Worm (Caenorhabditis elegans) whole organism, L3 larva: ENCODE measurements around the gene sre-34.

Experiments used
- R02D3.7 ChIP-seq: fragments of 150-350 bp; optimal IDR thresholded peaks from 2 replicates; lab custom pipeline; 2014; ENCODE audit warnings: missing biosample characterization, missing genetic modification characterization
- ZK546.5 ChIP-seq: sonication (generic microtip); optimal IDR thresholded peaks from 2 replicates; lab custom pipeline; 2017; ENCODE audit warnings: missing biosample characterization, missing genetic modification characterization
- ama-1 ChIP-seq: fragments of 150-350 bp; optimal IDR thresholded peaks from 2 replicates; lab custom pipeline; 2018
- ceh-28 ChIP-seq: fragments of 150-350 bp; optimal IDR thresholded peaks from 2 replicates; lab custom pipeline; 2014; ENCODE audit warnings: missing biosample characterization, missing genetic modification reagents, missing genetic modification characterization
- ceh-9 ChIP-seq: sonication (generic microtip); optimal IDR thresholded peaks from 2 replicates; lab custom pipeline; 2018; ENCODE audit warnings: missing biosample characterization, missing genetic modification characterization
- daf-12 ChIP-seq: fragments of 150-350 bp; optimal IDR thresholded peaks from 2 replicates; lab custom pipeline; 2014; ENCODE audit warnings: missing biosample characterization, missing genetic modification reagents, missing genetic modification characterization
- egl-27 ChIP-seq: sonication (generic microtip); optimal IDR thresholded peaks from 4 replicates; lab custom pipeline; 2017; ENCODE audit warnings: missing biosample characterization, missing genetic modification reagents, missing genetic modification characterization
- egl-5 ChIP-seq: fragments of 150-350 bp; optimal IDR thresholded peaks from 2 replicates; lab custom pipeline; 2017; ENCODE audit warnings: missing biosample characterization, missing genetic modification reagents, missing genetic modification characterization, inconsistent platforms
- elt-1 ChIP-seq: fragments of 150-350 bp; optimal IDR thresholded peaks from 2 replicates; lab custom pipeline; 2014; ENCODE audit warnings: missing biosample characterization, missing genetic modification characterization
- elt-3 ChIP-seq, 3 experiments: fragments of 150-350 bp in 1 of 3; sonication (generic microtip) in 2 of 3; optimal IDR thresholded peaks; 2 replicates in 2 of 3; 4 replicates in 1 of 3; lab custom pipeline; 2014 to 2017; ENCODE audit warnings: missing biosample characterization in 3 of 3, missing genetic modification characterization in 3 of 3
- eor-1 ChIP-seq, 2 experiments: fragments of 150-350 bp; optimal IDR thresholded peaks; 2 replicates each; lab custom pipeline; 2014 to 2018; ENCODE audit warnings: missing biosample characterization in 2 of 2, missing genetic modification characterization in 2 of 2
- fkh-10 ChIP-seq: sonication (generic microtip); optimal IDR thresholded peaks from 2 replicates; lab custom pipeline; 2017; ENCODE audit warnings: missing biosample characterization, missing genetic modification reagents, missing genetic modification characterization
- fkh-2 ChIP-seq: fragments of 150-350 bp; optimal IDR thresholded peaks from 2 replicates; lab custom pipeline; 2014; ENCODE audit warnings: missing biosample characterization, missing genetic modification reagents, missing genetic modification characterization
- fos-1 ChIP-seq: fragments of 150-350 bp; optimal IDR thresholded peaks from 2 replicates; lab custom pipeline; 2014; ENCODE audit warnings: missing biosample characterization, missing genetic modification characterization
- hmg-11 ChIP-seq: sonication (generic microtip); optimal IDR thresholded peaks from 2 replicates; lab custom pipeline; 2016; ENCODE audit warnings: missing genetic modification characterization, missing compliant biosample characterization
- jun-1 ChIP-seq: fragments of 150-350 bp; optimal IDR thresholded peaks from 2 replicates; lab custom pipeline; 2014; ENCODE audit warnings: missing biosample characterization, missing genetic modification reagents, missing genetic modification characterization
- lin-15B ChIP-seq: fragments of 150-350 bp; optimal IDR thresholded peaks from 2 replicates; lab custom pipeline; 2014; ENCODE audit warnings: missing biosample characterization, missing genetic modification characterization
- lin-39 ChIP-seq: fragments of 150-350 bp; optimal IDR thresholded peaks from 2 replicates; lab custom pipeline; 2018; ENCODE audit warnings: missing biosample characterization, missing genetic modification reagents, missing genetic modification characterization
- lsy-12 ChIP-seq: sonication (generic microtip); optimal IDR thresholded peaks from 2 replicates; lab custom pipeline; 2016; ENCODE audit warnings: mild to moderate bottlenecking, missing genetic modification characterization, missing compliant biosample characterization
- mml-1 ChIP-seq: fragments of 150-350 bp; sonication (generic microtip); optimal IDR thresholded peaks from 3 replicates; lab custom pipeline; 2014; ENCODE audit warnings: missing biosample characterization, missing genetic modification characterization
- nfya-1 ChIP-seq: sonication (generic microtip); optimal IDR thresholded peaks from 2 replicates; lab custom pipeline; 2017; ENCODE audit warnings: missing genetic modification characterization, mild to moderate bottlenecking, missing compliant biosample characterization, antibody characterized with exemption, moderate library complexity; ENCODE audit not compliant: insufficient read depth
- nhr-11 ChIP-seq: fragments of 150-350 bp; optimal IDR thresholded peaks from 2 replicates; lab custom pipeline; 2014; ENCODE audit warnings: missing biosample characterization, missing genetic modification characterization
- nhr-12 ChIP-seq: fragments of 150-350 bp; optimal IDR thresholded peaks from 2 replicates; lab custom pipeline; 2014; ENCODE audit warnings: missing biosample characterization, missing genetic modification characterization
- nhr-23 ChIP-seq: fragments of 150-350 bp; optimal IDR thresholded peaks from 2 replicates; lab custom pipeline; 2014; ENCODE audit warnings: missing biosample characterization, missing genetic modification reagents, missing genetic modification characterization
- nhr-237 ChIP-seq: fragments of 150-350 bp; optimal IDR thresholded peaks from 2 replicates; lab custom pipeline; 2014; ENCODE audit warnings: missing biosample characterization, missing genetic modification characterization
- nhr-28 ChIP-seq: fragments of 150-350 bp; optimal IDR thresholded peaks from 2 replicates; lab custom pipeline; 2014; ENCODE audit warnings: missing biosample characterization, missing genetic modification characterization
- nhr-76 ChIP-seq: fragments of 150-350 bp; sonication (generic microtip); optimal IDR thresholded peaks from 5 replicates; lab custom pipeline; 2014; ENCODE audit warnings: missing biosample characterization, missing genetic modification characterization
- nhr-77 ChIP-seq: fragments of 150-350 bp; optimal IDR thresholded peaks from 2 replicates; lab custom pipeline; 2014; ENCODE audit warnings: missing biosample characterization, missing genetic modification characterization
- pha-4 ChIP-seq: fragments of 150-350 bp; optimal IDR thresholded peaks from 2 replicates; lab custom pipeline; 2014; ENCODE audit warnings: missing biosample characterization, missing genetic modification reagents, missing genetic modification characterization
- pqm-1 ChIP-seq: fragments of 150-350 bp; optimal IDR thresholded peaks from 2 replicates; lab custom pipeline; 2017; ENCODE audit warnings: missing biosample characterization, missing genetic modification characterization, inconsistent platforms
- sea-2 ChIP-seq: fragments of 150-350 bp; sonication (generic microtip); optimal IDR thresholded peaks from 4 replicates; lab custom pipeline; 2014; ENCODE audit warnings: missing biosample characterization, missing genetic modification reagents, missing genetic modification characterization
- skn-1 ChIP-seq: fragments of 150-350 bp; optimal IDR thresholded peaks from 2 replicates; lab custom pipeline; 2014; ENCODE audit warnings: missing biosample characterization, missing genetic modification characterization
- snpc-4 ChIP-seq: fragments of 150-350 bp; optimal IDR thresholded peaks from 2 replicates; lab custom pipeline; 2014; ENCODE audit warnings: missing biosample characterization, missing genetic modification characterization
- tbx-2 ChIP-seq: sonication (generic microtip); optimal IDR thresholded peaks from 2 replicates; lab custom pipeline; 2016; ENCODE audit warnings: mild to moderate bottlenecking, missing genetic modification characterization, missing compliant biosample characterization
- unc-62 ChIP-seq: fragments of 150-350 bp; sonication (generic microtip); optimal IDR thresholded peaks from 4 replicates; lab custom pipeline; 2014; ENCODE audit warnings: missing biosample characterization, missing genetic modification reagents, missing genetic modification characterization
- zag-1 ChIP-seq: fragments of 150-350 bp; optimal IDR thresholded peaks from 2 replicates; lab custom pipeline; 2014; ENCODE audit warnings: missing biosample characterization, missing genetic modification characterization

sre-34 gene

DNA sequence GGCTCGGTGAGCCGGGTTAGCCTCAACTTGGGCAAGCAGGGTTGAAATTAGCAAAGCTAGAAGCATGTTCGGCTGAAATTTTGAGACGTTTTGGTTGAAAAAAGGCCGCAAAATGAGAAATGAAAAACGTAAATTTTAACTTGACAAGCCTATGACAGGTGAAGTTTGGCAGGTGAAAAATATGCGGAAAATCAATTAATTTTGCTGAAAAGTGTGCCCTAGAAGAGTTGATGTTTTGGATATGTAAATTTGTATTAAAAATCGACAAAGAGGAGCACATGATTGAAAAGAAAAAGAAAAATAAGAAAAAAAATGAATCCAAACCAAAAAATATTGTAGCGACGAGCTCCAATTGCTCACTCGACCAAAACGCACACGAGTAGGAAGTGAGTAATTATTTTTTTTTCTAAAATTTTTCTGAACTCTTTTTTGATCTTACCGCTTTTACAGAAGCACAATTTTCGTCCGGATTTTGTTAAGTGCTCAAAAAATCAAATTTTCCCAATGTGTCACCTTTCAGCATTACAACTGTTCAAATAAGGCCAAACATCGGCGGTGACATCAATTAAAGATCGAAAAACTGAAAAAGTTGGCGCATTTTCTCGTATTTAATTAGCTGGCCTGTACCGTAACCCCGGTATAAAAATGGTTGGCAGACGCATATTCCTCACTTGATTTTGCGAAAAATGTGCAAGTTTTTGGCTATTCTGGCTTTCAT lies 21.3 kb downstream of the sre-34 start, which contains the start of the genes F15A4.5 and phat-8:
TSS of gene F15A4.5 (minus strand) at position 101 of the 718 bp plus-strand sequence.
TSS of gene phat-8 (plus strand) at position 668 of the 718 bp plus-strand sequence.
- no peak for TF ChIP-seq hmg-11 (tag; lab: Kevin White, UChicago)
- no peak for TF ChIP-seq nfya-1 (tag; lab: Kevin White, UChicago)
- TF ChIP-seq nhr-28, result no peak
- no peak for TF ChIP-seq ZK546.5 (tag; lab: Kevin White, UChicago)
- no peak for TF ChIP-seq pha-4
- no peak for TF ChIP-seq jun-1 (tag; lab: Kevin White, UChicago)
- no peak for TF ChIP-seq zag-1
- no peak for TF ChIP-seq skn-1 (tag; lab: Kevin White, UChicago)
- TF ChIP-seq daf-12 (tag; lab: Kevin White, UChicago), result no peak
- no peak for TF ChIP-seq fos-1 (tag; lab: Kevin White, UChicago)
- no peak for TF ChIP-seq eor-1 (tag; optimal IDR thresholded peaks at IDR 0.05; lab: Kevin White, UChicago)
- TF ChIP-seq nhr-23, result no peak
- no peak for TF ChIP-seq fkh-2 (tag; lab: Kevin White, UChicago)
- no peak for TF ChIP-seq egl-27
- TF ChIP-seq tbx-2, result no peak
- TF ChIP-seq R02D3.7 (tag; lab: Kevin White, UChicago), result no peak
- TF ChIP-seq ceh-28 (tag; lab: Kevin White, UChicago), result no peak
- TF ChIP-seq nhr-237 (tag; lab: Kevin White, UChicago), result no peak
- TF ChIP-seq sea-2 (GFP tag; lab: Kevin White, UChicago), result no peak
- TF ChIP-seq, all 47 proteins: peak for 0

DNA sequence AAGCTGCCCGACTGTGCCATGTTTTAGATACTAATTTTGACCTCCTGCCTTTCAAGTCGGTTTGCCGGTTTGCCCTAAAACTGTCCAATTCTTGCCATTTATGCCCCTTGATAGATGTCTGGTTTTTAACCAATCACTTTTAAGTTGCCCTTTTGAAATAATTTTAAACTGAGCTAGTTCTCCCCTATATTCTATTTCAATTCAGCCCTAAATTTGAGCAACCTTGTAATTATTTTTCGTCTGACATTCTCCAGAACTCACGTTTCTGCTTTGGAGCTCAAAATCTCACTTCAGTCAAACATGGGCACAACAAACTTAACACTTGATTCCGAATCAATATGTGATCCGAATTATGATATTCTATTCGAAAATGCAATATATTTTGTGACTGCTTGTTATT lies 23.5 kb downstream of the sre-34 start, which contains the start of gene srg-17:
TSS of gene srg-17 (plus strand) at position 301 of the 400 bp plus-strand sequence.
- no peak for TF ChIP-seq ceh-9 (tag; lab: Kevin White, UChicago)
- no peak for TF ChIP-seq nhr-76
- no peak for TF ChIP-seq fkh-10 (GFP tag; lab: Kevin White, UChicago)
- no peak for TF ChIP-seq mml-1 (tag; lab: Kevin White, UChicago)
- no peak for TF ChIP-seq lin-15B (tag; lab: Kevin White, UChicago)
- no peak for TF ChIP-seq pqm-1 (tag; lab: Kevin White, UChicago)
- no peak for TF ChIP-seq nhr-11
- TF ChIP-seq ama-1 (lab: Kevin White, UChicago), result no peak
- no peak for TF ChIP-seq egl-5 (tag; lab: Kevin White, UChicago)
- TF ChIP-seq ceh-28 (tag; lab: Kevin White, UChicago), result no peak
- TF ChIP-seq nhr-77, result no peak
- TF ChIP-seq tbx-2, result no peak
- TF ChIP-seq elt-3 (tag; optimal IDR thresholded peaks at IDR 0.05; lab: Kevin White, UChicago), result no peak
- TF ChIP-seq egl-27, result no peak
- no peak for TF ChIP-seq lsy-12 (tag; lab: Kevin White, UChicago)
- TF ChIP-seq nhr-28, result no peak
- no peak for TF ChIP-seq R02D3.7 (tag; lab: Kevin White, UChicago)
- TF ChIP-seq elt-1 (tag; lab: Kevin White, UChicago), result no peak
- TF ChIP-seq lin-39, result no peak

DNA sequence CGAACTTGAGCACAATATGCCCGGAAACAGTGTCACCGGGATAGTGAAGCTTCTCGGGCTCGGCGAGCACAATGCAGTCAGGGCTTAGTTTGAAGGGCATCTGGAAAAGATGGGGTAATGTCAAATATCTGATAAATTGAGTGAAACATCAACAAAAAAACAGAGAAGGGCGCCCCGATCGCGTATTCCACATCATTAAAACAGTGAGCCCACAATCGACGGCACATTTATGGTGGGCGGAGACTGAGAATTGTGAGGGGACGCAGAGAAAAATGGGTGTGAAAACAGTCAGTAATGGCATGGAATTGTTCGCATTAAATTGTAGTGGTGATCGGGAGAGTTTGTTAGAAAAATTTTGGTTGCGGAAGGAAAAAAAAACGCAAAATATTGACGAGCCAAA lies 30.9 kb downstream of the sre-34 start, which contains the start of gene arrd-9:
TSS of gene arrd-9 (minus strand) at position 101 of the 400 bp plus-strand sequence.
- TF ChIP-seq ceh-28 (tag; lab: Kevin White, UChicago) (no peak), ama-1 (lab: Kevin White, UChicago) (no peak), nhr-28 (no peak), snpc-4 (no peak), egl-27 (no peak), ceh-9 (tag; lab: Kevin White, UChicago) (no peak), lsy-12 (tag; lab: Kevin White, UChicago) (no peak), unc-62 (GFP tag; lab: Kevin White, UChicago) (no peak)

DNA sequence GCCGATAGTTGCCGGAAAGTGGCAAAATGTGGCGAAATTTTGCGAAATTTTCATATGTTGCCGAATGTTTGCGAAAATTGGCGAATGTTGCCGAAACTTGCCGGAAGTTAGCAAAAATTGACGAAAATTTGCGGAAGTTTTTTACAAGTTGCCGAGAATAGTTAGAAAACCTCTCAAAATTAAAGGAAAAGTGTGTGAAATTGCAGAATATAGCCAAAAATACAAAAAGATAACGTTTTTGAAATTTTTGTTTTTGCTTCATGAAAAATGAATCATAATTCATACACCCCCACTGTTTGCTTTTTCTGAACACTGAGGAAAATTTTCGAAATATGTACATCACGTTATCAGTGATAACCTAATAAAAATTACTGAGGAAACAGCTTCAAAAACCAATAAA lies 31.7 kb downstream of the sre-34 start:
- TF ChIP-seq elt-1 (tag; lab: Kevin White, UChicago) (no peak), nhr-12 (tag; lab: Kevin White, UChicago) (no peak), nhr-77 (no peak), nhr-28 (no peak), mml-1 (tag; lab: Kevin White, UChicago) (no peak), skn-1 (tag; lab: Kevin White, UChicago) (no peak), hmg-11 (tag; lab: Kevin White, UChicago) (no peak)
